Fruit fly (Drosophila melanogaster) whole organism: Measurements from ENCODE around the gene CycH.

Experiments
- Dll ChIP-seq: fragments of >200 bp; optimal IDR thresholded peaks from 2 replicates; lab custom pipeline; 2017
- psq ChIP-seq: fragments of >200 bp; optimal IDR thresholded peaks from 2 replicates; lab custom pipeline; 2017

dm6 chr3L:21842286-21842685, 20.5 kb downstream of the CycH start, which contains the start of gene CG14563:
- TF ChIP-seq psq (lab: Kevin White, UChicago) (no peak), Dll (lab: Kevin White, UChicago) (no peak)
